Fruit fly (Drosophila melanogaster) whole organism, prepupa: ENCODE results near the gene ssp2.

ENCODE experiments used
- CG10669 ChIP-seq: fragments of 200-800 bp; sonication (Bioruptor generic); optimal IDR thresholded peaks from 3 replicates; lab custom pipeline; 2018; ENCODE audit warnings: missing biosample characterization, mild to moderate bottlenecking, missing genetic modification characterization, moderate library complexity
- CG11762 ChIP-seq: fragments of 200-800 bp; sonication (Bioruptor generic); optimal IDR thresholded peaks from 3 replicates; lab custom pipeline; 2016; ENCODE audit warnings: missing biosample characterization, missing genetic modification characterization; ENCODE audit not compliant: insufficient read depth
- CG11902 ChIP-seq: fragments of 200-800 bp; sonication (Bioruptor generic); optimal IDR thresholded peaks from 3 replicates; lab custom pipeline; 2016; ENCODE audit warnings: missing biosample characterization, missing genetic modification characterization
- CG15336 ChIP-seq: fragments of 200-800 bp; sonication (Bioruptor generic); IDR thresholded peaks from 2 replicates; pipeline ENCODE4 v1.3.6; 2022; ENCODE audit warnings: missing biosample characterization, missing genetic modification characterization
- CG3919 ChIP-seq: fragments of 200-800 bp; sonication (Bioruptor generic); optimal IDR thresholded peaks from 3 replicates; lab custom pipeline; 2016; ENCODE audit warnings: missing biosample characterization, missing genetic modification characterization
- CG6808 ChIP-seq: fragments of 200-800 bp; sonication (Bioruptor generic); optimal IDR thresholded peaks from 3 replicates; lab custom pipeline; 2017; ENCODE audit warnings: missing biosample characterization, missing genetic modification characterization, mild to moderate bottlenecking, moderate library complexity, missing genetic modification reagents
- Eip75B ChIP-seq: fragments of 200-800 bp; sonication (Bioruptor generic); optimal IDR thresholded peaks from 3 replicates; lab custom pipeline; 2016; ENCODE audit warnings: missing biosample characterization, missing genetic modification characterization
- Ets21C ChIP-seq: fragments of 200-800 bp; sonication (Bioruptor generic); optimal IDR thresholded peaks from 3 replicates; lab custom pipeline; 2016; ENCODE audit warnings: missing biosample characterization, missing genetic modification characterization
- Hr38 ChIP-seq: sonication (Bioruptor generic); optimal IDR thresholded peaks from 2 replicates; lab custom pipeline; 2016; ENCODE audit warnings: missing biosample characterization, missing genetic modification characterization
- Hr39 ChIP-seq: fragments of 200-800 bp; sonication (Bioruptor generic); optimal IDR thresholded peaks from 2 replicates; lab custom pipeline; 2016; ENCODE audit warnings: missing biosample characterization, missing genetic modification characterization
- Sox14 ChIP-seq: fragments of 200-800 bp; sonication (Bioruptor generic); optimal IDR thresholded peaks from 3 replicates; lab custom pipeline; 2016; ENCODE audit warnings: missing biosample characterization, missing genetic modification characterization
- svp ChIP-seq: fragments of 200-800 bp; sonication (Bioruptor generic); peaks from one replicate; lab custom pipeline; 2016; ENCODE audit warnings: missing biosample characterization, missing genetic modification characterization

DNA sequence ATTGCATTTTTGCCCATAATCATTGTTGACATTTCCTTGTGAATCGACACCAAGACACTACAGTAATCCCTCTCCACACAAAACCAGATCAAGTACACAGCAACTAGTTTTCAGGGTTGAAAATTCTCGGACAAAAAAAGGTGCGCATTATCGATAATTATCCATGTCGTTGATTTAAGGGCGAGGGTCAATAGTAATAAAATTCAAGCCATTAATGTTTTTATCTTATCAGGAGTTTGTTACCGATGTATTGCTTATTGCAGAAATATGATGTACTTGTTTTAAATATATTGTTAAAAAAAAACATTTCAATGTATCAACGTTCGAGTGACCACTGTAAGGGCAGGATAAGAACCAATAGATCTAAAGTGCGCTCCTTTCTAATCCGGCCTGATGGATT is 46.2 kb upstream of the ssp2 start:
- TF ChIP-seq svp (GFP tag; lab: Kevin White, UChicago): peak; percentile 34
- TF ChIP-seq Ets21C (GFP tag; lab: Kevin White, UChicago): no peak
- TF ChIP-seq Hr39: peak; percentile 38
- TF ChIP-seq CG15336: no peak; the same call in 1 of the 2 replicates
- TF ChIP-seq CG3919 (GFP tag; lab: Kevin White, UChicago): peak; percentile 14
- peak; percentile 3 for TF ChIP-seq Sox14 (GFP tag; lab: Kevin White, UChicago)
- no peak for TF ChIP-seq CG11902 (GFP tag; lab: Kevin White, UChicago)
- TF ChIP-seq CG10669 (GFP tag; lab: Kevin White, UChicago): peak; percentile 43
- no peak for TF ChIP-seq Hr38 (GFP tag; lab: Kevin White, UChicago)
- TF ChIP-seq CG11762 (GFP tag; lab: Kevin White, UChicago): no peak
- peak; percentile 15 for TF ChIP-seq CG6808
- TF ChIP-seq Eip75B: no peak
